Worm (Caenorhabditis elegans): ENCODE measurements around the gene ZK105.3.

- TF ChIP-seq dve-1 (tag; optimal IDR thresholded peaks at IDR 0.05; ENCODE audit: insufficient read depth) (no peak), mep-1 (tag; optimal IDR thresholded peaks at IDR 0.05) (no peak), nhr-11 (tag; optimal IDR thresholded peaks at IDR 0.05) (no peak)
These were observed 11.6 kb downstream of the ZK105.3 start, which contains the start of gene ZK105.11 for ce11 chrV:7708525-7708924.

All from whole organism, L4 larva.